Fruit fly (Drosophila melanogaster): ENCODE results near the gene CG11634.

CG11634 gene

DNA sequence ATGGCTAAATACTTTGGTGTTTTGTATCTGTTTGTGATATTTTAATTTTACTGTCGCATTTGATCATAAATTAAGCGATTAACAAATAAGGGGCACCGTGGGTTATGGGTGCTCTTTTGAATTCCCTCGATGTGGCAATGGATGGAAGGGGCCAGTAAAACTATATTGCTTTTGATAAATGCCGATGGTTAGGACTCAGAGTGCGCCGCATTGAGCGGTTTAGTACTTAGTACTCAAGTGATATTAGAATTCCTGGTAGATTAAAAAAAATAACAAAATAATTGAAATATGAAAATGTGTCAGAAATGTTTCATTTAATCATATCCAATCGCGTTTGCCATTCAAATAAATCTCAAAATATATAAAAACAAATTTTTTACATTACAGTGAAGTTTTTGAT lies at the start of gene CG11634:
TSS of gene CG11634 (plus strand) at position 301 of the 400 bp plus-strand sequence.
- no peak for TF ChIP-seq tj (GFP tag; optimal IDR thresholded peaks at IDR 0.05)
- no peak for TF ChIP-seq CG14711 (tag; optimal IDR thresholded peaks at IDR 0.05)
- TF ChIP-seq CG1620 (GFP tag; optimal IDR thresholded peaks at IDR 0.05) = no peak
- no peak for TF ChIP-seq Mnt (GFP tag; optimal IDR thresholded peaks at IDR 0.05)
- no peak for TF ChIP-seq CG33017 (tag; optimal IDR thresholded peaks at IDR 0.05)
- TF ChIP-seq bab1 (GFP tag; optimal IDR thresholded peaks at IDR 0.05) = no peak
- no peak for TF ChIP-seq CG7101 (tag; optimal IDR thresholded peaks at IDR 0.05)
- no peak for TF ChIP-seq Hr96 (GFP tag; optimal IDR thresholded peaks at IDR 0.05)
- no peak for TF ChIP-seq cic (GFP tag; optimal IDR thresholded peaks at IDR 0.05)
- TF ChIP-seq CG11617 (GFP tag; optimal IDR thresholded peaks at IDR 0.05) = no peak

DNA sequence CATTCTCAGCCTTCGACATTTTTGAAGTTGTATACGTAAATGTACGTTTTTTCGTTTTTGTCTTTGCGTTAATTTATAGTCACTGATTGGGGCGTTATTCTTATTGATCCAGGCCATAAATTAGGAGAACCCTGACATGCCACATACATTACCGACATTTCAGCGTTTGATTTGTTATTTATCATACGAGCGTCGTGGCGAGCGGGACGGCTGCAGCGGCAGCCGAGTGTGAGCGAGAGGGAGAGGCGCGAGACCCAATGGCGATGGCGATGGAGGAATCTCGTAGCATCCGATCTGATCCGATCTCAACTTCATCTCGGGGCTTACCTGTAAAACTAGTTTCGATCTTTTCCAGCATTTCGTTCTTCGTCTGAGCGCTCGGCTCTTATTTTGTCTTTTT lies 49.7 kb upstream of the CG11634 start:
- TF ChIP-seq CG12768 (GFP tag; optimal IDR thresholded peaks at IDR 0.05) = no peak
- TF ChIP-seq cnc (optimal IDR thresholded peaks at IDR 0.05) = no peak
- TF ChIP-seq Crg-1 (GFP tag; optimal IDR thresholded peaks at IDR 0.05) = no peak
- no peak for TF ChIP-seq ovo (GFP tag; optimal IDR thresholded peaks at IDR 0.05)
- TF ChIP-seq tj (GFP tag; optimal IDR thresholded peaks at IDR 0.05) = no peak
- TF ChIP-seq CG7101 (tag; optimal IDR thresholded peaks at IDR 0.05) = no peak
- TF ChIP-seq CG7045 (GFP tag; optimal IDR thresholded peaks at IDR 0.05) = no peak

- no peak for TF ChIP-seq toe (GFP tag; optimal IDR thresholded peaks at IDR 0.05)
- no peak for TF ChIP-seq CG7101 (tag; optimal IDR thresholded peaks at IDR 0.05)
- TF ChIP-seq CG11617 (GFP tag; optimal IDR thresholded peaks at IDR 0.05) = no peak
- no peak for TF ChIP-seq cic (GFP tag; optimal IDR thresholded peaks at IDR 0.05)
- TF ChIP-seq Hr96 (GFP tag; optimal IDR thresholded peaks at IDR 0.05) = no peak
- no peak for TF ChIP-seq bab1 (GFP tag; optimal IDR thresholded peaks at IDR 0.05)
- no peak for TF ChIP-seq Crg-1 (GFP tag; optimal IDR thresholded peaks at IDR 0.05)
- TF ChIP-seq CG33017 (tag; optimal IDR thresholded peaks at IDR 0.05) = no peak
- TF ChIP-seq CG5204 (GFP tag; optimal IDR thresholded peaks at IDR 0.05) = no peak
- no peak for TF ChIP-seq CG1620 (GFP tag; optimal IDR thresholded peaks at IDR 0.05)
- no peak for TF ChIP-seq Clk (GFP tag; optimal IDR thresholded peaks at IDR 0.05)
- no peak for TF ChIP-seq CG14711 (tag; optimal IDR thresholded peaks at IDR 0.05)
- TF ChIP-seq CG7045 (GFP tag; optimal IDR thresholded peaks at IDR 0.05) = no peak
- TF ChIP-seq CG12768 (GFP tag; optimal IDR thresholded peaks at IDR 0.05) = no peak
- no peak for TF ChIP-seq tj (GFP tag; optimal IDR thresholded peaks at IDR 0.05)
Measured at dm6 chr2L:21867040-21867981, 48.8 kb upstream of the CG11634 start.

DNA sequence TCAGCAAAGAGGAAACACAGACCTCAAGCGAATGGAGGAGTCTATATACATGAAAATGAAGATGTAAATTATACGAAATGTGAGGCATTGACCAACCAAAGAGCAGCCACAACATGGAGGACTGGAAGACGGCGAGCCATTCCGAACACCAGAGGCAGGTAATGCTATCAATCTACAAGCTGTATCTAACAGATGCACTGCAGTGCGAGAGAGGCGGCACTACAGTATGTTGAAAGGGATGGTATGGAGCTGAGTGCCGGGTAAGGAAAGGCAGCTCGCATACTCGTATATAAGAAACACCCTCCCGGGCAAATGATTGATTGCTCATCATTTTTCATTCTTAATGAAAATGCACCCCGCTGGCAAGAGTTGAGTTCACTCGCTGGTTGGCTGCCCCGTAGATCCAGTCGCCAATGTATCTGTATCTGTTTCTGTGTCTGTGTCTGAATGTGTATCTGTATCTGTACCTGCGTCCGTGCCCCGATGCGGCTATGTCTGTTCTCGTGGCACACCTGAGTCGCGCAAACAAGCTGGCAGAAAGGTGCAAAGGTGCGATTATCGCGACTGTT lies 47.3 kb upstream of the CG11634 start:
- no peak for TF ChIP-seq Crg-1 (GFP tag; optimal IDR thresholded peaks at IDR 0.05)
- no peak for TF ChIP-seq CG14711 (tag; optimal IDR thresholded peaks at IDR 0.05)
- TF ChIP-seq CG1620 (GFP tag; optimal IDR thresholded peaks at IDR 0.05) = no peak
- no peak for TF ChIP-seq kay (GFP tag; ENCODE audit: borderline replicate concordance)
- no peak for TF ChIP-seq CG33017 (tag; optimal IDR thresholded peaks at IDR 0.05)
- no peak for TF ChIP-seq CG7101 (tag; optimal IDR thresholded peaks at IDR 0.05)
- no peak for TF ChIP-seq Clk (GFP tag; optimal IDR thresholded peaks at IDR 0.05)
- TF ChIP-seq pad (GFP tag; optimal IDR thresholded peaks at IDR 0.05) = no peak
- no peak for TF ChIP-seq CG12768 (GFP tag; optimal IDR thresholded peaks at IDR 0.05)
- TF ChIP-seq bab1 (GFP tag; optimal IDR thresholded peaks at IDR 0.05) = no peak
- TF ChIP-seq toe (GFP tag; optimal IDR thresholded peaks at IDR 0.05) = no peak
- no peak for TF ChIP-seq CG5204 (GFP tag; optimal IDR thresholded peaks at IDR 0.05)
- no peak for TF ChIP-seq cic (GFP tag; optimal IDR thresholded peaks at IDR 0.05)
- no peak for TF ChIP-seq CG11617 (GFP tag; optimal IDR thresholded peaks at IDR 0.05)
- no peak for TF ChIP-seq CG7045 (GFP tag; optimal IDR thresholded peaks at IDR 0.05)
- no peak for TF ChIP-seq cnc (optimal IDR thresholded peaks at IDR 0.05)
- no peak for TF ChIP-seq Mnt (GFP tag; optimal IDR thresholded peaks at IDR 0.05)
- TF ChIP-seq Hr96 (GFP tag; optimal IDR thresholded peaks at IDR 0.05) = no peak
- no peak for TF ChIP-seq tj (GFP tag; optimal IDR thresholded peaks at IDR 0.05)
- no peak for TF ChIP-seq ovo (GFP tag; optimal IDR thresholded peaks at IDR 0.05)

- TF ChIP-seq toe (GFP tag; optimal IDR thresholded peaks at IDR 0.05) (no peak), CG1620 (GFP tag; optimal IDR thresholded peaks at IDR 0.05) (no peak), CG5204 (GFP tag; optimal IDR thresholded peaks at IDR 0.05) (no peak), CG14711 (tag; optimal IDR thresholded peaks at IDR 0.05) (no peak), CG33017 (tag; optimal IDR thresholded peaks at IDR 0.05) (no peak), kay (GFP tag; ENCODE audit: borderline replicate concordance) (no peak), CG7101 (tag; optimal IDR thresholded peaks at IDR 0.05) (no peak), Crg-1 (GFP tag; optimal IDR thresholded peaks at IDR 0.05) (no peak), bab1 (GFP tag; optimal IDR thresholded peaks at IDR 0.05) (no peak), Clk (GFP tag; optimal IDR thresholded peaks at IDR 0.05) (no peak), Mnt (GFP tag; optimal IDR thresholded peaks at IDR 0.05) (no peak), cic (GFP tag; optimal IDR thresholded peaks at IDR 0.05) (no peak)
Measured at dm6 chr2L:21871708-21872107, 44.4 kb upstream of the CG11634 start.

DNA sequence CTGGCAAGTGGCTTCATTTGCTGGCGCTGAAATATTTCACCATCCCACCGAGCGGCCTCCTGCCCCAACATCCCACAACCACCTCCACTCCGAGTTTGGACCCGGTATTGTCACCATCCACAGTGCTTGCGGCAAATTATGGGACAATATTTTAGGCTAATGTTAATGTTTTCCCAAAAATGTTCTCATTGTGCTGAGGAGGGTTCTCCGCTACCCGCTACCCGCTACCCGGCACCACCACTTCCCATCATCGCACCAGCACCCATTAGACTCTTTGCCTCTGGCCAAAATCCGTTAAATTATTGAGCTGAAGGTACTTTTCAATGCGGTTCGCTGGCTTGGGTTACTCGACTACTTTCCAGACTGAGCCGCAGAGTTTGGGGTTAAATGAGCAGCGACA lies 42.4 kb upstream of the CG11634 start:
- TF ChIP-seq Crg-1 (GFP tag; optimal IDR thresholded peaks at IDR 0.05) = no peak
- no peak for TF ChIP-seq kay (GFP tag; ENCODE audit: borderline replicate concordance)
- no peak for TF ChIP-seq CG12768 (GFP tag; optimal IDR thresholded peaks at IDR 0.05)
- no peak for TF ChIP-seq CG11617 (GFP tag; optimal IDR thresholded peaks at IDR 0.05)
- TF ChIP-seq bab1 (GFP tag; optimal IDR thresholded peaks at IDR 0.05) = no peak
- TF ChIP-seq CG7045 (GFP tag; optimal IDR thresholded peaks at IDR 0.05) = no peak
- TF ChIP-seq CG1620 (GFP tag; optimal IDR thresholded peaks at IDR 0.05) = no peak
- TF ChIP-seq tj (GFP tag; optimal IDR thresholded peaks at IDR 0.05) = no peak
- TF ChIP-seq Hr96 (GFP tag; optimal IDR thresholded peaks at IDR 0.05) = no peak
- no peak for TF ChIP-seq CG33017 (tag; optimal IDR thresholded peaks at IDR 0.05)
- no peak for TF ChIP-seq CG7101 (tag; optimal IDR thresholded peaks at IDR 0.05)
- no peak for TF ChIP-seq Clk (GFP tag; optimal IDR thresholded peaks at IDR 0.05)
- no peak for TF ChIP-seq CG14711 (tag; optimal IDR thresholded peaks at IDR 0.05)
- TF ChIP-seq cnc (optimal IDR thresholded peaks at IDR 0.05) = no peak
